Fruit fly (Drosophila melanogaster) whole organism, embryonic: ENCODE results near the gene TM9SF3.

Source experiments
- Atf-2 ChIP-seq: fragments of 200-800 bp; sonication (Bioruptor generic); optimal IDR thresholded peaks from 2 replicates; lab custom pipeline; 2016; ENCODE audit warnings: missing biosample characterization, missing genetic modification characterization
- CG10462 ChIP-seq: fragments of 200-800 bp; sonication (Bioruptor generic); optimal IDR thresholded peaks from 2 replicates; lab custom pipeline; 2016; ENCODE audit warnings: missing biosample characterization, missing genetic modification characterization
- CG10543 ChIP-seq: fragments of 200-800 bp; sonication (Bioruptor generic); optimal IDR thresholded peaks from 3 replicates; lab custom pipeline; 2017; ENCODE audit warnings: missing biosample characterization, mild to moderate bottlenecking, missing genetic modification characterization, moderate library complexity
- CG11247 ChIP-seq: fragments of 200-800 bp; sonication (Bioruptor generic); IDR thresholded peaks from 2 replicates; pipeline ENCODE4 v1.3.6; 2022; ENCODE audit warnings: missing biosample characterization, missing genetic modification characterization
- CG13287 ChIP-seq: fragments of 200-800 bp; sonication (Bioruptor generic); IDR thresholded peaks from 2 replicates; pipeline ENCODE4 v1.3.6; 2022; ENCODE audit warnings: missing biosample characterization, missing genetic modification characterization; ENCODE audit not compliant: partially characterized antibody
- CG15269 ChIP-seq: fragments of 200-800 bp; sonication (Bioruptor generic); optimal IDR thresholded peaks from 2 replicates; lab custom pipeline; 2018; ENCODE audit warnings: missing biosample characterization, mild to moderate bottlenecking, missing genetic modification characterization, moderate library complexity
- CG1603 ChIP-seq: fragments of 200-800 bp; sonication (Bioruptor generic); optimal IDR thresholded peaks from 2 replicates; lab custom pipeline; 2019; ENCODE audit warnings: missing biosample characterization, mild to moderate bottlenecking, missing genetic modification characterization, moderate library complexity
- CG17361 ChIP-seq: fragments of 200-800 bp; sonication (Bioruptor generic); IDR thresholded peaks from 3 replicates; pipeline ENCODE4 v1.3.6; 2022; ENCODE audit warnings: missing biosample characterization, missing genetic modification characterization
- CG1792 ChIP-seq: fragments of 200-800 bp; sonication (Bioruptor generic); optimal IDR thresholded peaks from 2 replicates; lab custom pipeline; 2016; ENCODE audit warnings: missing biosample characterization, missing genetic modification characterization
- CG1832 ChIP-seq: fragments of 200-800 bp; sonication (Bioruptor generic); optimal IDR thresholded peaks from 2 replicates; lab custom pipeline; 2017; ENCODE audit warnings: missing biosample characterization, mild to moderate bottlenecking, missing genetic modification characterization, inconsistent platforms
- CG3065 ChIP-seq: fragments of 200-800 bp; sonication (Bioruptor generic); optimal IDR thresholded peaks from 2 replicates; lab custom pipeline; 2016; ENCODE audit warnings: missing biosample characterization, missing genetic modification characterization
- CG3838 ChIP-seq: fragments of 200-800 bp; sonication (Bioruptor generic); optimal IDR thresholded peaks from 3 replicates; lab custom pipeline; 2016; ENCODE audit warnings: missing biosample characterization, missing genetic modification characterization
- CG43689 ChIP-seq: fragments of 200-800 bp; sonication (Bioruptor generic); IDR thresholded peaks from 2 replicates; pipeline ENCODE4 v1.3.6; 2022; ENCODE audit warnings: missing biosample characterization, missing genetic modification characterization
- CG7271 ChIP-seq: fragments of 200-800 bp; sonication (Bioruptor generic); optimal IDR thresholded peaks from 2 replicates; lab custom pipeline; 2018; ENCODE audit warnings: missing biosample characterization, mild to moderate bottlenecking, missing genetic modification characterization, moderate library complexity
- CG7556 ChIP-seq: fragments of 200-800 bp; sonication (Bioruptor generic); optimal IDR thresholded peaks from 2 replicates; lab custom pipeline; 2017; ENCODE audit warnings: missing biosample characterization, mild to moderate bottlenecking, missing genetic modification characterization
- CHES-1-like ChIP-seq: fragments of 200-800 bp; sonication (Bioruptor generic); optimal IDR thresholded peaks from 2 replicates; lab custom pipeline; 2016; ENCODE audit warnings: missing biosample characterization, missing genetic modification characterization
- Dad ChIP-seq: fragments of 200-800 bp; sonication (Bioruptor generic); optimal IDR thresholded peaks from 3 replicates; lab custom pipeline; 2016; ENCODE audit warnings: missing biosample characterization, missing genetic modification characterization
- Doc2 ChIP-seq: fragments of 200-800 bp; sonication (Bioruptor generic); IDR thresholded peaks from 2 replicates; pipeline ENCODE4 v1.3.6; 2022; ENCODE audit warnings: missing biosample characterization, missing genetic modification characterization
- Hr39 ChIP-seq: fragments of >200 bp; optimal IDR thresholded peaks from 2 replicates; lab custom pipeline; 2017
- Hr51 ChIP-seq, 2 experiments: fragments of 200-800 bp; sonication (Bioruptor generic); optimal IDR thresholded peaks; 2 replicates in 1 of 2; 3 replicates in 1 of 2; lab custom pipeline; 2016 to 2018; ENCODE audit warnings: missing biosample characterization in 2 of 2, missing genetic modification characterization in 2 of 2, mild to moderate bottlenecking in 1 of 2, moderate library complexity in 1 of 2
- MTF-1 ChIP-seq: fragments of 200-800 bp; sonication (Bioruptor generic); optimal IDR thresholded peaks from 2 replicates; lab custom pipeline; 2018; ENCODE audit warnings: missing biosample characterization, mild to moderate bottlenecking, missing genetic modification characterization, borderline replicate concordance
- Max ChIP-seq: fragments of 200-800 bp; sonication (Bioruptor generic); optimal IDR thresholded peaks from 2 replicates; lab custom pipeline; 2016; ENCODE audit warnings: missing biosample characterization, mild to moderate bottlenecking, missing genetic modification characterization
- Mes4 ChIP-seq: fragments of 200-800 bp; sonication (Bioruptor generic); optimal IDR thresholded peaks from 2 replicates; lab custom pipeline; 2016; ENCODE audit warnings: missing biosample characterization, missing genetic modification characterization
- NK7.1 ChIP-seq: fragments of 200-800 bp; sonication (Bioruptor generic); optimal IDR thresholded peaks from 3 replicates; lab custom pipeline; 2016; ENCODE audit warnings: missing biosample characterization, missing genetic modification characterization
- Optix ChIP-seq: fragments of 200-800 bp; sonication (Bioruptor generic); IDR thresholded peaks from 3 replicates; pipeline ENCODE4 v1.3.6; 2022; ENCODE audit warnings: missing biosample characterization, missing genetic modification characterization
- Six4 ChIP-seq: fragments of 200-800 bp; sonication (Bioruptor generic); optimal IDR thresholded peaks from 2 replicates; lab custom pipeline; 2016; ENCODE audit warnings: missing biosample characterization, missing genetic modification characterization
- Taf1 ChIP-seq: fragments of 200-800 bp; sonication (Bioruptor generic); IDR thresholded peaks from 2 replicates; pipeline ENCODE4 v1.3.6; 2022; ENCODE audit warnings: missing biosample characterization, missing genetic modification characterization
- Tbp ChIP-seq: fragments of >200 bp; optimal IDR thresholded peaks from 2 replicates; lab custom pipeline; 2018; ENCODE audit warnings: missing biosample characterization, missing genetic modification characterization
- Vsx1 ChIP-seq: fragments of 200-800 bp; sonication (Bioruptor generic); optimal IDR thresholded peaks from 2 replicates; lab custom pipeline; 2017; ENCODE audit warnings: missing biosample characterization, mild to moderate bottlenecking, missing genetic modification characterization, missing genetic modification reagents
- br ChIP-seq: fragments of >200 bp; optimal IDR thresholded peaks from 2 replicates; lab custom pipeline; 2017
- dan ChIP-seq: fragments of 200-800 bp; sonication (Bioruptor generic); IDR thresholded peaks from 2 replicates; pipeline ENCODE4 v1.3.6; 2022; ENCODE audit warnings: missing biosample characterization, missing genetic modification characterization
- esg ChIP-seq: fragments of 200-800 bp; sonication (Bioruptor generic); conservative IDR thresholded peaks from 2 replicates; pipeline ENCODE4 v1.3.6; 2022; ENCODE audit warnings: missing biosample characterization, missing genetic modification characterization
- eve ChIP-seq, 2 experiments: fragments of >200 bp; optimal IDR thresholded peaks; 2 replicates each; lab custom pipeline; 2017; ENCODE audit warnings: missing biosample characterization in 2 of 2, missing genetic modification characterization in 2 of 2
- gcm2 ChIP-seq: fragments of 200-800 bp; sonication (Bioruptor generic); optimal IDR thresholded peaks from 2 replicates; lab custom pipeline; 2016; ENCODE audit warnings: missing biosample characterization, missing genetic modification characterization
- ham ChIP-seq: fragments of 200-800 bp; sonication (Bioruptor generic); IDR thresholded peaks from 2 replicates; pipeline ENCODE4 v1.3.6; 2022; ENCODE audit warnings: missing biosample characterization, missing genetic modification characterization
- hkb ChIP-seq, 2 experiments: fragments of 200-800 bp in 1 of 2; fragments of >200 bp in 1 of 2; sonication (Bioruptor generic) in 1 of 2; IDR thresholded peaks in 1 of 2; optimal IDR thresholded peaks in 1 of 2; 2 replicates each; pipeline versions ENCODE4 v1.3.6 to Lab custom; 2017 to 2022; ENCODE audit warnings: missing biosample characterization in 1 of 2, missing genetic modification characterization in 1 of 2
- nau ChIP-seq: fragments of 200-800 bp; sonication (Bioruptor generic); optimal IDR thresholded peaks from 3 replicates; lab custom pipeline; 2017; ENCODE audit warnings: missing biosample characterization, mild to moderate bottlenecking, missing genetic modification characterization, missing genetic modification reagents
- nerfin-2 ChIP-seq: fragments of 200-800 bp; sonication (Bioruptor generic); IDR thresholded peaks from 2 replicates; pipeline ENCODE4 v1.3.6; 2022; ENCODE audit warnings: missing biosample characterization, missing genetic modification characterization; ENCODE audit not compliant: partially characterized antibody
- odd ChIP-seq: fragments of 200-800 bp; sonication (Bioruptor generic); optimal IDR thresholded peaks from 2 replicates; lab custom pipeline; 2017; ENCODE audit warnings: missing biosample characterization, mild to moderate bottlenecking, missing genetic modification characterization
- prd ChIP-seq, 3 experiments: fragments of >200 bp in 2 of 3; fragments of 200-800 bp in 1 of 3; sonication (Bioruptor generic) in 1 of 3; optimal IDR thresholded peaks in 2 of 3; IDR thresholded peaks in 1 of 3; 2 replicates in 2 of 3; 3 replicates in 1 of 3; pipeline versions ENCODE4 v1.3.6 to Lab custom; 2017 to 2022; ENCODE audit warnings: missing biosample characterization in 1 of 3, missing genetic modification characterization in 1 of 3
- pzg ChIP-seq: fragments of 200-800 bp; sonication (Bioruptor generic); optimal IDR thresholded peaks from 3 replicates; lab custom pipeline; 2018; ENCODE audit warnings: missing biosample characterization, mild to moderate bottlenecking, missing genetic modification characterization, moderate library complexity
- sc ChIP-seq, 3 experiments: fragments of >200 bp in 2 of 3; fragments of 200-800 bp in 1 of 3; sonication (Bioruptor generic) in 1 of 3; optimal IDR thresholded peaks; 2 replicates in 2 of 3; 3 replicates in 1 of 3; lab custom pipeline; 2017; ENCODE audit warnings: mild to moderate bottlenecking in 1 of 3, missing biosample characterization in 1 of 3, missing genetic modification characterization in 1 of 3, missing genetic modification reagents in 1 of 3
- shn ChIP-seq: fragments of 200-800 bp; sonication (Bioruptor generic); optimal IDR thresholded peaks from 3 replicates; lab custom pipeline; 2016; ENCODE audit warnings: missing biosample characterization, missing genetic modification characterization
- sim ChIP-seq: fragments of 200-800 bp; sonication (Bioruptor generic); IDR thresholded peaks from 2 replicates; pipeline ENCODE4 v1.3.6; 2022; ENCODE audit warnings: missing biosample characterization, missing genetic modification characterization
- slbo ChIP-seq: fragments of 200-800 bp; sonication (Bioruptor generic); IDR thresholded peaks from 2 replicates; pipeline ENCODE4 v1.3.6; 2022; ENCODE audit warnings: missing biosample characterization, missing genetic modification characterization
- sna ChIP-seq: fragments of 200-800 bp; sonication (Bioruptor generic); IDR thresholded peaks from 2 replicates; pipeline ENCODE4 v1.3.6; 2022; ENCODE audit warnings: missing biosample characterization, missing genetic modification characterization; ENCODE audit not compliant: partially characterized antibody
- tap ChIP-seq: fragments of 200-800 bp; optimal IDR thresholded peaks from 3 replicates; lab custom pipeline; 2019; ENCODE audit warnings: missing biosample characterization, mild to moderate bottlenecking, missing genetic modification characterization, moderate library complexity
- unc-4 ChIP-seq: fragments of 200-800 bp; sonication (Bioruptor generic); IDR thresholded peaks from 2 replicates; pipeline ENCODE4 v1.3.6; 2022; ENCODE audit warnings: missing biosample characterization, missing genetic modification characterization; ENCODE audit not compliant: partially characterized antibody
- vnd ChIP-seq: fragments of 200-800 bp; sonication (Bioruptor generic); IDR thresholded peaks from 3 replicates; pipeline ENCODE4 v1.3.6; 2022; ENCODE audit warnings: missing biosample characterization, missing genetic modification characterization; ENCODE audit not compliant: partially characterized antibody

The TM9SF3 gene

dm6 chr3L:5611732-5612250 is 8.0 kb upstream of the TM9SF3 start (continued):
- TF ChIP-seq Taf1 (GFP tag; lab: Robert Waterston, UW) (no peak), Dad (GFP tag; lab: Kevin White, UChicago) (peak; percentile 41), CHES-1-like (no peak), Six4 (GFP tag; lab: Kevin White, UChicago) (peak; percentile 78), hkb (optimal IDR thresholded peaks at IDR 0.05; lab: Kevin White, UChicago) (no peak), hkb (GFP tag; IDR thresholded peaks at IDR 0.05; lab: Robert Waterston, UW) (peak; percentile 88), CG15269 (tag; lab: Kevin White, UChicago) (peak; percentile 82), br (lab: Kevin White, UChicago) (no peak), sc (optimal IDR thresholded peaks at IDR 0.05; lab: Kevin White, UChicago) (no peak), sc (GFP tag; optimal IDR thresholded peaks at IDR 0.05; lab: Kevin White, UChicago) (peak; percentile 70), CG10462 (peak; percentile 46), unc-4 (no peak), pzg (no peak), tap (tag; lab: Kevin White, UChicago) (peak; percentile 82), Mes4 (peak; percentile 51), CG1832 (GFP tag; lab: Kevin White, UChicago) (peak; percentile 22), dan (GFP tag; lab: Robert Waterston, UW) (no peak), Max (GFP tag; lab: Kevin White, UChicago) (peak; percentile 63), odd (peak; percentile 74), eve (GFP tag; optimal IDR thresholded peaks at IDR 0.05; lab: Kevin White, UChicago) (peak in 1 of 2 experiments; percentile 94), nerfin-2 (GFP tag; lab: Robert Waterston, UW) (no peak), Atf-2 (GFP tag; lab: Kevin White, UChicago) (no peak), Optix (GFP tag; lab: Robert Waterston, UW) (no peak), Vsx1 (peak; percentile 63), CG13287 (GFP tag; lab: Robert Waterston, UW) (no peak), sna (no peak), ham (no peak), Hr51 (GFP tag; optimal IDR thresholded peaks at IDR 0.05; lab: Kevin White, UChicago) (peak; percentile 29 to 89), gcm2 (no peak), sim (GFP tag; lab: Robert Waterston, UW) (no peak), Doc2 (GFP tag; lab: Robert Waterston, UW) (0 out of 2 replicates have a peak, but pooled peaks have one; percentile 10), shn (no peak), CG11247 (0 out of 2 replicates have a peak, but pooled peaks have one; percentile 6), CG10543 (GFP tag; lab: Kevin White, UChicago) (no peak), slbo (GFP tag; lab: Robert Waterston, UW) (no peak), vnd (GFP tag; lab: Robert Waterston, UW) (no peak), esg (peak; percentile 77), CG3838 (peak; percentile 48), CG43689 (peak; percentile 30; the same call in 1 of the 2 replicates), prd (optimal IDR thresholded peaks at IDR 0.05; lab: Kevin White, UChicago) (no peak), prd (GFP tag; IDR thresholded peaks at IDR 0.05; lab: Robert Waterston, UW) (peak; percentile 76), Tbp (GFP tag; lab: Kevin White, UChicago) (no peak), CG7556 (peak; percentile 83), CG3065 (peak; percentile 46), CG7271 (peak; percentile 50), CG1792 (GFP tag; lab: Kevin White, UChicago) (no peak), nau (peak; percentile 76), Hr39 (lab: Kevin White, UChicago) (no peak), CG1603 (tag; lab: Kevin White, UChicago) (peak; percentile 32), MTF-1 (GFP tag; lab: Kevin White, UChicago) (peak; percentile 43), NK7.1 (no peak), CG17361 (peak; percentile 91)
